Worm (Caenorhabditis elegans): ENCODE measurements around the gene C17F4.8.

C17F4.8 gene

ce11 chrII:3234725-3235124 lies at the start of gene C17F4.8:
TSS of gene C17F4.8 (minus strand) at chrII:3234825.
- TF ChIP-seq tra-4 (tag; optimal IDR thresholded peaks at IDR 0.05) (no peak), hnd-1 (tag; optimal IDR thresholded peaks at IDR 0.05) (no peak), ama-1 (optimal IDR thresholded peaks at IDR 0.05) (no peak), B0310.2 (tag; optimal IDR thresholded peaks at IDR 0.05) (no peak), ceh-13 (GFP tag; optimal IDR thresholded peaks at IDR 0.05) (no peak), F13C5.2 (tag; optimal IDR thresholded peaks at IDR 0.05) (no peak), tbx-37 (GFP tag; conservative IDR thresholded peaks at IDR 0.05) (no peak), hmbx-1 (tag; optimal IDR thresholded peaks at IDR 0.05) (no peak), scrt-1 (GFP tag; IDR thresholded peaks at IDR 0.05) (no peak), pes-1 (GFP tag; IDR thresholded peaks at IDR 0.05) (no peak), sea-1 (GFP tag; conservative IDR thresholded peaks at IDR 0.05) (no peak), hmg-4 (GFP tag; optimal IDR thresholded peaks at IDR 0.05) (no peak), flt-1 (GFP tag; IDR thresholded peaks at IDR 0.05) (no peak), ceh-36 (tag; optimal IDR thresholded peaks at IDR 0.05) (no peak), tbx-11 (GFP tag; IDR thresholded peaks at IDR 0.05) (no peak), ets-7 (tag; optimal IDR thresholded peaks at IDR 0.05) (no peak), aly-1 (tag; optimal IDR thresholded peaks at IDR 0.05) (no peak)

- TF ChIP-seq hnd-1 (tag; optimal IDR thresholded peaks at IDR 0.05) (no peak), ets-7 (tag; optimal IDR thresholded peaks at IDR 0.05) (no peak), hmg-4 (GFP tag; optimal IDR thresholded peaks at IDR 0.05) (no peak), scrt-1 (GFP tag; IDR thresholded peaks at IDR 0.05) (no peak), aly-1 (tag; optimal IDR thresholded peaks at IDR 0.05) (no peak), B0310.2 (tag; optimal IDR thresholded peaks at IDR 0.05) (no peak), ceh-13 (GFP tag; optimal IDR thresholded peaks at IDR 0.05) (no peak), pes-1 (GFP tag; IDR thresholded peaks at IDR 0.05) (no peak), tbx-11 (GFP tag; IDR thresholded peaks at IDR 0.05) (no peak), F13C5.2 (tag; optimal IDR thresholded peaks at IDR 0.05) (no peak), ama-1 (optimal IDR thresholded peaks at IDR 0.05) (no peak), ceh-36 (tag; optimal IDR thresholded peaks at IDR 0.05) (no peak), tra-4 (tag; optimal IDR thresholded peaks at IDR 0.05) (no peak), tbx-37 (GFP tag; conservative IDR thresholded peaks at IDR 0.05) (no peak), sea-1 (GFP tag; conservative IDR thresholded peaks at IDR 0.05) (no peak), flt-1 (GFP tag; IDR thresholded peaks at IDR 0.05) (no peak)
Observed at ce11 chrII:3282353-3282752, 47.7 kb upstream of the C17F4.8 start, which contains the start of gene nep-13. TSS of gene nep-13 (plus strand) at chrII:3282653.

DNA sequence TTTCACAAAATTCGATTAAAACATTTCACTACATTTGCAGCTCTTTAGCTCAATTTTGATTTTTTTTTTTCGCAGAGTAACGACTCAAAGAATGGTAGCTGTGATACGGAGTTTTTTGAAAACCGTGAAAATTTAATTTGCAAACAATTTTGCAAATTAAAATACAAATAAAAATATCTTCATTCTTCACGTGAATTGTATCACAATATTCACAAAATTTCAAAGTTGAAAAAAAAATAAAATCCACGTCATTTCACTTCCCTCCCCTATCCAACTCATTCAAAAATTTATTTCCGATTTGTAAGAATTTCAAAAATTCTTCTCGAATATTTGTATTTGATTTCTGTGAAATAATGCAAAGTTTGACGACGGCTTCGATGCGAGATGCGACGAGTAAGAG lies 44.0 kb upstream of the C17F4.8 start, which contains the start of gene wht-4:
wht-4 (plus strand) TSS at position 301 of the 400 bp plus-strand sequence.
- TF ChIP-seq ama-1 (optimal IDR thresholded peaks at IDR 0.05) = no peak
- TF ChIP-seq F13C5.2 (tag; optimal IDR thresholded peaks at IDR 0.05) = no peak
- no peak for TF ChIP-seq hmg-4 (GFP tag; optimal IDR thresholded peaks at IDR 0.05)
- TF ChIP-seq pes-1 (GFP tag; IDR thresholded peaks at IDR 0.05) = no peak
- no peak for TF ChIP-seq aly-1 (tag; optimal IDR thresholded peaks at IDR 0.05)
- no peak for TF ChIP-seq tbx-11 (GFP tag; IDR thresholded peaks at IDR 0.05)
- TF ChIP-seq ceh-13 (GFP tag; optimal IDR thresholded peaks at IDR 0.05) = no peak
- no peak for TF ChIP-seq hmbx-1 (tag; optimal IDR thresholded peaks at IDR 0.05)
- TF ChIP-seq sea-1 (GFP tag; conservative IDR thresholded peaks at IDR 0.05) = no peak
- TF ChIP-seq B0310.2 (tag; optimal IDR thresholded peaks at IDR 0.05) = no peak
- TF ChIP-seq ceh-36 (tag; optimal IDR thresholded peaks at IDR 0.05) = no peak
- no peak for TF ChIP-seq tbx-37 (GFP tag; conservative IDR thresholded peaks at IDR 0.05)
- TF ChIP-seq scrt-1 (GFP tag; IDR thresholded peaks at IDR 0.05) = no peak
- TF ChIP-seq tra-4 (tag; optimal IDR thresholded peaks at IDR 0.05) = no peak
- no peak for TF ChIP-seq flt-1 (GFP tag; IDR thresholded peaks at IDR 0.05)
- TF ChIP-seq ets-7 (tag; optimal IDR thresholded peaks at IDR 0.05) = no peak
- no peak for TF ChIP-seq hnd-1 (tag; optimal IDR thresholded peaks at IDR 0.05)

ce11 chrII:3277686-3278085 lies 43.1 kb upstream of the C17F4.8 start, which contains the start of gene F02E11.4:
TSS of gene F02E11.4 (minus strand) at chrII:3277786.
- TF ChIP-seq flt-1 (GFP tag; IDR thresholded peaks at IDR 0.05) = no peak
- TF ChIP-seq tbx-11 (GFP tag; IDR thresholded peaks at IDR 0.05) = no peak
- TF ChIP-seq F13C5.2 (tag; optimal IDR thresholded peaks at IDR 0.05) = no peak
- TF ChIP-seq tbx-37 (GFP tag; conservative IDR thresholded peaks at IDR 0.05) = no peak
- TF ChIP-seq tra-4 (tag; optimal IDR thresholded peaks at IDR 0.05) = no peak
- no peak for TF ChIP-seq hnd-1 (tag; optimal IDR thresholded peaks at IDR 0.05)
- no peak for TF ChIP-seq B0310.2 (tag; optimal IDR thresholded peaks at IDR 0.05)
- TF ChIP-seq ceh-36 (tag; optimal IDR thresholded peaks at IDR 0.05) = no peak
- no peak for TF ChIP-seq ama-1 (optimal IDR thresholded peaks at IDR 0.05)
- TF ChIP-seq ets-7 (tag; optimal IDR thresholded peaks at IDR 0.05) = no peak
- TF ChIP-seq ceh-13 (GFP tag; optimal IDR thresholded peaks at IDR 0.05) = no peak

DNA sequence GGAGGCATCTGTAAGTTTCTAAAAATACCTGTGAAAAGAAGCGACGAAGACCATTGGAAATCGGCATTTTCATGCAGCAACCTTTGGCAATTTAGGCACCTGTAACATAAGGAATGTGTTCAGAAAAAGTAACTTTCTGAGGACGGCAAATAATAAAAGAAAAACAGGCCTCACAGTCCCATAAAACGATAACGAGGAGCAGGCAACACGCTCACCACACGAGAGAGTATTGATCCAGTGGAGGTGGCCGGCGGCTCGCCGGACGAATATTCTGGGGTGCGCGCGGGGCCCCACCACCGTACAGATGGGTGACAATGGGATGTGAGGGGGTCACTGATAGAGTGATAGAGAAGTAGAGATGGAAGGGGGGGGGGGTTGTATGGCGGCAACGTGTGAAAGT lies 40.3 kb upstream of the C17F4.8 start, which contains the start of gene F02E11.3:
F02E11.3 (minus strand) TSS at position 101 of the 400 bp plus-strand sequence.
- no peak for TF ChIP-seq ama-1 (optimal IDR thresholded peaks at IDR 0.05)
- no peak for TF ChIP-seq ceh-36 (tag; optimal IDR thresholded peaks at IDR 0.05)
- no peak for TF ChIP-seq hmg-4 (GFP tag; optimal IDR thresholded peaks at IDR 0.05)
- no peak for TF ChIP-seq tra-4 (tag; optimal IDR thresholded peaks at IDR 0.05)
- TF ChIP-seq tbx-37 (GFP tag; conservative IDR thresholded peaks at IDR 0.05) = no peak
- TF ChIP-seq tbx-11 (GFP tag; IDR thresholded peaks at IDR 0.05) = no peak
- no peak for TF ChIP-seq hnd-1 (tag; optimal IDR thresholded peaks at IDR 0.05)
- no peak for TF ChIP-seq ets-7 (tag; optimal IDR thresholded peaks at IDR 0.05)
- TF ChIP-seq aly-1 (tag; optimal IDR thresholded peaks at IDR 0.05) = no peak
- no peak for TF ChIP-seq hmbx-1 (tag; optimal IDR thresholded peaks at IDR 0.05)
- TF ChIP-seq sea-1 (GFP tag; conservative IDR thresholded peaks at IDR 0.05) = no peak
- TF ChIP-seq flt-1 (GFP tag; IDR thresholded peaks at IDR 0.05) = no peak
- TF ChIP-seq ceh-13 (GFP tag; optimal IDR thresholded peaks at IDR 0.05) = no peak
- no peak for TF ChIP-seq F13C5.2 (tag; optimal IDR thresholded peaks at IDR 0.05)
- TF ChIP-seq scrt-1 (GFP tag; IDR thresholded peaks at IDR 0.05) = no peak
- no peak for TF ChIP-seq pes-1 (GFP tag; IDR thresholded peaks at IDR 0.05)
- TF ChIP-seq B0310.2 (tag; optimal IDR thresholded peaks at IDR 0.05) = no peak

DNA sequence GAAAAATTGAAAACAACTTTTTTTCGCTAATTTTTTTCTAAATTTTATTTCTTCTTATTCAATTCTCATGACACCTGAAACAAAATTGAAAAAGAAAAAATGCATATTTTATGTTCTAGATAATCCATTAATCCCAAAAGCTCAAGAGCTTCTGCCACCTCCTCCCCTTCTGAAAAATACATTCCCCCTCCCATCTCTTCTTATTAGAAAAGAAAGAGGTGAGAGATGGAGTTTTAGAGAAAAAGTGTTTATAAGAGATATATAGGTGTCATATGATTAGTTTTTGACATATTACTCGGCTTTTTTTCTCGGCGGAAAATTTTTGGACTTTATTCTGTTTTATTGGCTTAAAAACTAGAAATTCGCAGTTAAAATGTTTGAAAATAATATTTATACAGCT lies 36.0 kb upstream of the C17F4.8 start:
- TF ChIP-seq hmbx-1 (tag; optimal IDR thresholded peaks at IDR 0.05) (no peak), aly-1 (tag; optimal IDR thresholded peaks at IDR 0.05) (no peak), hmg-4 (GFP tag; optimal IDR thresholded peaks at IDR 0.05) (no peak), B0310.2 (tag; optimal IDR thresholded peaks at IDR 0.05) (no peak), ceh-36 (tag; optimal IDR thresholded peaks at IDR 0.05) (no peak), F13C5.2 (tag; optimal IDR thresholded peaks at IDR 0.05) (no peak), flt-1 (GFP tag; IDR thresholded peaks at IDR 0.05) (no peak), hnd-1 (tag; optimal IDR thresholded peaks at IDR 0.05) (no peak), pes-1 (GFP tag; IDR thresholded peaks at IDR 0.05) (no peak), tra-4 (tag; optimal IDR thresholded peaks at IDR 0.05) (no peak), ceh-13 (GFP tag; optimal IDR thresholded peaks at IDR 0.05) (no peak), ets-7 (tag; optimal IDR thresholded peaks at IDR 0.05) (no peak), ama-1 (optimal IDR thresholded peaks at IDR 0.05) (no peak), tbx-37 (GFP tag; conservative IDR thresholded peaks at IDR 0.05) (no peak), tbx-11 (GFP tag; IDR thresholded peaks at IDR 0.05) (no peak), sea-1 (GFP tag; conservative IDR thresholded peaks at IDR 0.05) (no peak), scrt-1 (GFP tag; IDR thresholded peaks at IDR 0.05) (no peak)

Data from whole organism, early embryonic.